Worm (Caenorhabditis elegans) whole organism, midembryonic: ENCODE data around the gene Y41D4A.3.

Source experiments
- T22C8.4 ChIP-seq: fragments of 200-800 bp; sonication (Bioruptor generic); IDR thresholded peaks from 2 replicates; pipeline ENCODE4 v1.3.6; 2022; ENCODE audit warnings: missing genetic modification characterization, missing compliant biosample characterization
- cog-1 ChIP-seq: sonication (generic microtip); optimal IDR thresholded peaks from 2 replicates; lab custom pipeline; 2016; ENCODE audit warnings: missing genetic modification characterization, missing compliant biosample characterization
- flt-1 ChIP-seq: fragments of 200-800 bp; sonication (Bioruptor generic); IDR thresholded peaks from 2 replicates; pipeline ENCODE4 v1.3.6; 2022; ENCODE audit warnings: missing genetic modification characterization, missing compliant biosample characterization
- klf-2 ChIP-seq: fragments of 200-800 bp; sonication (Bioruptor generic); conservative IDR thresholded peaks from 2 replicates; pipeline ENCODE4 v1.3.6; 2022; ENCODE audit warnings: missing genetic modification reagents, missing genetic modification characterization, missing compliant biosample characterization
- med-1 ChIP-seq: sonication (generic microtip); optimal IDR thresholded peaks from 2 replicates; lab custom pipeline; 2017; ENCODE audit warnings: missing genetic modification characterization, mild to moderate bottlenecking, missing compliant biosample characterization, antibody characterized with exemption, missing genetic modification reagents; ENCODE audit not compliant: insufficient read depth
- ref-1 ChIP-seq: fragments of 200-800 bp; sonication (Bioruptor generic); conservative IDR thresholded peaks from 2 replicates; pipeline ENCODE4 v1.3.6; 2022; ENCODE audit warnings: missing genetic modification reagents, missing genetic modification characterization, missing compliant biosample characterization
- ztf-23 ChIP-seq: fragments of 200-800 bp; sonication (Bioruptor generic); IDR thresholded peaks from 2 replicates; pipeline ENCODE4 v1.3.6; 2022; ENCODE audit warnings: missing genetic modification reagents, missing genetic modification characterization, missing compliant biosample characterization
- ztf-29 ChIP-seq: fragments of 200-800 bp; sonication (Bioruptor generic); IDR thresholded peaks from 2 replicates; pipeline ENCODE4 v1.3.6; 2022; ENCODE audit warnings: missing genetic modification reagents, missing genetic modification characterization, missing compliant biosample characterization

ce11 chrIV:1707960-1708359 is 45.6 kb upstream of the Y41D4A.3 start:
- no peak for TF ChIP-seq flt-1
- TF ChIP-seq ref-1 (GFP tag; lab: Robert Waterston, UW) = no peak
- no peak for TF ChIP-seq ztf-29 (GFP tag; lab: Robert Waterston, UW)
- TF ChIP-seq T22C8.4 (GFP tag; lab: Robert Waterston, UW) = no peak
- TF ChIP-seq med-1 = no peak
- TF ChIP-seq klf-2 (GFP tag; lab: Robert Waterston, UW) = no peak
- no peak for TF ChIP-seq cog-1 (tag; lab: Kevin White, UChicago)
- TF ChIP-seq ztf-23 (GFP tag; lab: Robert Waterston, UW) = no peak
